Fruit fly (Drosophila melanogaster) whole organism, embryonic: ENCODE measurements around the gene CG32301.

Experiments used
- Bteb2 ChIP-seq: fragments of 200-800 bp; sonication (Bioruptor generic); optimal IDR thresholded peaks from 2 replicates; lab custom pipeline; 2016; ENCODE audit warnings: missing biosample characterization, missing genetic modification characterization
- CG10147 ChIP-seq: fragments of 200-800 bp; sonication (Bioruptor generic); optimal IDR thresholded peaks from 2 replicates; lab custom pipeline; 2019; ENCODE audit warnings: missing biosample characterization, mild to moderate bottlenecking, missing genetic modification characterization, moderate library complexity
- CG10543 ChIP-seq: fragments of 200-800 bp; sonication (Bioruptor generic); optimal IDR thresholded peaks from 3 replicates; lab custom pipeline; 2017; ENCODE audit warnings: missing biosample characterization, mild to moderate bottlenecking, missing genetic modification characterization, moderate library complexity
- CG12104 ChIP-seq: fragments of 200-800 bp; sonication (Bioruptor generic); optimal IDR thresholded peaks from 3 replicates; lab custom pipeline; 2016; ENCODE audit warnings: missing biosample characterization, missing genetic modification characterization
- CG12155 ChIP-seq: fragments of 200-800 bp; sonication (Bioruptor generic); optimal IDR thresholded peaks from 3 replicates; lab custom pipeline; 2016; ENCODE audit warnings: missing biosample characterization, missing genetic modification characterization
- CG12219 ChIP-seq: fragments of 200-800 bp; sonication (Bioruptor generic); optimal IDR thresholded peaks from 3 replicates; lab custom pipeline; 2018; ENCODE audit warnings: missing biosample characterization, mild to moderate bottlenecking, missing genetic modification characterization
- CG13287 ChIP-seq: fragments of 200-800 bp; sonication (Bioruptor generic); IDR thresholded peaks from 2 replicates; pipeline ENCODE4 v1.3.6; 2022; ENCODE audit warnings: missing biosample characterization, missing genetic modification characterization; ENCODE audit not compliant: partially characterized antibody
- CG17829 ChIP-seq: fragments of 200-800 bp; optimal IDR thresholded peaks from 2 replicates; lab custom pipeline; 2019; ENCODE audit warnings: missing biosample characterization, mild to moderate bottlenecking, missing genetic modification characterization, moderate library complexity
- CG18011 ChIP-seq: fragments of 200-800 bp; sonication (Bioruptor generic); optimal IDR thresholded peaks from 2 replicates; lab custom pipeline; 2017; ENCODE audit warnings: missing biosample characterization, missing genetic modification characterization, mild to moderate bottlenecking, moderate library complexity, missing genotype
- CG18764 ChIP-seq: fragments of 200-800 bp; sonication (Bioruptor generic); optimal IDR thresholded peaks from 3 replicates; lab custom pipeline; 2016; ENCODE audit warnings: missing biosample characterization, missing genetic modification characterization
- CG31224 ChIP-seq: fragments of 200-800 bp; sonication (Bioruptor generic); IDR thresholded peaks from 2 replicates; pipeline ENCODE4 v1.3.6; 2022; ENCODE audit warnings: missing biosample characterization, missing genetic modification characterization
- CG4820 ChIP-seq: fragments of 200-800 bp; sonication (Bioruptor generic); optimal IDR thresholded peaks from 3 replicates; lab custom pipeline; 2016; ENCODE audit warnings: missing biosample characterization, missing genetic modification characterization
- CG4854 ChIP-seq: fragments of 200-800 bp; sonication (Bioruptor generic); optimal IDR thresholded peaks from 2 replicates; lab custom pipeline; 2016; ENCODE audit warnings: missing biosample characterization, missing genetic modification characterization, inconsistent platforms
- CG6654 ChIP-seq: fragments of 200-800 bp; sonication (Bioruptor generic); optimal IDR thresholded peaks from 2 replicates; lab custom pipeline; 2017; ENCODE audit warnings: missing biosample characterization, mild to moderate bottlenecking, missing genetic modification characterization
- CG6683 ChIP-seq: fragments of 200-800 bp; sonication (Bioruptor generic); optimal IDR thresholded peaks from 2 replicates; lab custom pipeline; 2017; ENCODE audit warnings: missing biosample characterization, mild to moderate bottlenecking, missing genetic modification characterization, missing genetic modification reagents
- CG8089 ChIP-seq: fragments of 200-800 bp; sonication (Bioruptor generic); optimal IDR thresholded peaks from 3 replicates; lab custom pipeline; 2016; ENCODE audit warnings: missing biosample characterization, missing genetic modification characterization
- Camta ChIP-seq: fragments of 200-800 bp; sonication (Bioruptor generic); optimal IDR thresholded peaks from 2 replicates; lab custom pipeline; 2016; ENCODE audit warnings: missing biosample characterization, missing genetic modification characterization
- CoRest ChIP-seq: fragments of 200-800 bp; sonication (Bioruptor generic); optimal IDR thresholded peaks from 3 replicates; lab custom pipeline; 2018; ENCODE audit warnings: missing biosample characterization, mild to moderate bottlenecking, missing genetic modification characterization, moderate library complexity
- D19B ChIP-seq: fragments of 200-800 bp; sonication (Bioruptor generic); optimal IDR thresholded peaks from 2 replicates; lab custom pipeline; 2017; ENCODE audit warnings: missing biosample characterization, mild to moderate bottlenecking, missing genetic modification characterization
- Dip2 ChIP-seq: fragments of 200-800 bp; sonication (Bioruptor generic); IDR thresholded peaks from 2 replicates; pipeline ENCODE4 v1.3.6; 2022; ENCODE audit warnings: missing biosample characterization, missing genetic modification characterization
- HLH3B ChIP-seq: fragments of 200-800 bp; sonication (Bioruptor generic); IDR thresholded peaks from 2 replicates; pipeline ENCODE4 v1.3.6; 2022; ENCODE audit warnings: missing biosample characterization, missing genetic modification characterization
- HLH54F ChIP-seq: fragments of 200-800 bp; sonication (Bioruptor generic); optimal IDR thresholded peaks from 3 replicates; lab custom pipeline; 2016; ENCODE audit warnings: missing biosample characterization, missing genetic modification characterization
- HLHmδ ChIP-seq: fragments of 200-800 bp; sonication (Bioruptor generic); optimal IDR thresholded peaks from 2 replicates; lab custom pipeline; 2018; ENCODE audit warnings: missing biosample characterization, mild to moderate bottlenecking, missing genetic modification characterization, moderate library complexity
- Hey ChIP-seq: fragments of 200-800 bp; sonication (Bioruptor generic); optimal IDR thresholded peaks from 3 replicates; lab custom pipeline; 2018; ENCODE audit warnings: missing biosample characterization, mild to moderate bottlenecking, missing genetic modification characterization
- Hmx ChIP-seq: fragments of 200-800 bp; sonication (Bioruptor generic); optimal IDR thresholded peaks from 2 replicates; lab custom pipeline; 2016; ENCODE audit warnings: missing biosample characterization, missing genetic modification characterization
- MBD-R2 ChIP-seq: fragments of 200-800 bp; sonication (Bioruptor generic); IDR thresholded peaks from 2 replicates; pipeline ENCODE4 v1.3.6; 2022; ENCODE audit warnings: missing biosample characterization, missing genetic modification characterization
- Mad ChIP-seq: fragments of 200-800 bp; sonication (Bioruptor generic); optimal IDR thresholded peaks from 2 replicates; lab custom pipeline; 2016; ENCODE audit warnings: missing biosample characterization, missing genetic modification characterization
- Max ChIP-seq: fragments of 200-800 bp; sonication (Bioruptor generic); optimal IDR thresholded peaks from 2 replicates; lab custom pipeline; 2016; ENCODE audit warnings: missing biosample characterization, mild to moderate bottlenecking, missing genetic modification characterization
- Optix ChIP-seq: fragments of 200-800 bp; sonication (Bioruptor generic); IDR thresholded peaks from 3 replicates; pipeline ENCODE4 v1.3.6; 2022; ENCODE audit warnings: missing biosample characterization, missing genetic modification characterization
- Rfx ChIP-seq: fragments of 200-800 bp; sonication (Bioruptor generic); IDR thresholded peaks from 2 replicates; pipeline ENCODE4 v1.3.6; 2022; ENCODE audit warnings: missing biosample characterization, missing genetic modification characterization
- Trl ChIP-seq, 3 experiments: fragments of >200 bp in 2 of 3; fragments of 200-800 bp in 1 of 3; sonication (Bioruptor generic) in 1 of 3; optimal IDR thresholded peaks; 2 replicates in 1 of 3; 3 replicates in 2 of 3; lab custom pipeline; 2016 to 2017; ENCODE audit warnings: missing biosample characterization in 1 of 3, missing genetic modification characterization in 1 of 3
- YL-1 ChIP-seq: fragments of 200-800 bp; sonication (Bioruptor generic); optimal IDR thresholded peaks from 3 replicates; lab custom pipeline; 2017; ENCODE audit warnings: missing biosample characterization, mild to moderate bottlenecking, missing genetic modification characterization
- bigmax ChIP-seq: fragments of 200-800 bp; sonication (Bioruptor generic); optimal IDR thresholded peaks from 2 replicates; lab custom pipeline; 2018; ENCODE audit warnings: missing biosample characterization, mild to moderate bottlenecking, missing genetic modification characterization
- bowl ChIP-seq: fragments of 200-800 bp; sonication (Bioruptor generic); IDR thresholded peaks from 2 replicates; pipeline ENCODE4 v1.3.6; 2022; ENCODE audit warnings: missing biosample characterization, missing genetic modification characterization
- bsh ChIP-seq, 2 experiments: fragments of 200-800 bp; sonication (Bioruptor generic); optimal IDR thresholded peaks; 2 replicates each; lab custom pipeline; 2017 to 2018; ENCODE audit warnings: mild to moderate bottlenecking in 2 of 2, missing biosample characterization in 2 of 2, missing genetic modification characterization in 2 of 2, moderate library complexity in 1 of 2
- caup ChIP-seq: fragments of 200-800 bp; sonication (Bioruptor generic); optimal IDR thresholded peaks from 3 replicates; lab custom pipeline; 2017; ENCODE audit warnings: missing biosample characterization, mild to moderate bottlenecking, missing genetic modification characterization, moderate library complexity; ENCODE audit not compliant: severe bottlenecking
- dm ChIP-seq: fragments of 200-800 bp; sonication (Bioruptor generic); optimal IDR thresholded peaks from 3 replicates; lab custom pipeline; 2016; ENCODE audit warnings: missing biosample characterization, missing genetic modification characterization
- ewg ChIP-seq: fragments of 200-800 bp; sonication (Bioruptor generic); optimal IDR thresholded peaks from 3 replicates; lab custom pipeline; 2017; ENCODE audit warnings: mild to moderate bottlenecking, missing biosample characterization, missing genetic modification reagents, missing genetic modification characterization
- ken ChIP-seq: fragments of 200-800 bp; sonication (Bioruptor generic); IDR thresholded peaks from 3 replicates; pipeline ENCODE4 v1.3.6; 2022; ENCODE audit warnings: missing biosample characterization, missing genetic modification characterization
- kni ChIP-seq: fragments of 200-800 bp; sonication (Bioruptor generic); optimal IDR thresholded peaks from 3 replicates; lab custom pipeline; 2017; ENCODE audit warnings: mild to moderate bottlenecking, missing biosample characterization, missing genetic modification reagents, missing genetic modification characterization
- lbe ChIP-seq: fragments of 200-800 bp; sonication (Bioruptor generic); optimal IDR thresholded peaks from 2 replicates; lab custom pipeline; 2016; ENCODE audit warnings: missing biosample characterization, mild to moderate bottlenecking, missing genetic modification characterization
- pan ChIP-seq, 4 experiments: fragments of >200 bp in 3 of 4; fragments of 200-800 bp in 1 of 4; sonication (Bioruptor generic) in 1 of 4; optimal IDR thresholded peaks in 3 of 4; IDR thresholded peaks in 1 of 4; 2 replicates each; pipeline versions ENCODE4 v1.3.6 to Lab custom; 2017 to 2022; ENCODE audit warnings: missing biosample characterization in 2 of 4, missing genetic modification characterization in 2 of 4, mixed read lengths in 1 of 4
- pzg ChIP-seq: fragments of 200-800 bp; sonication (Bioruptor generic); optimal IDR thresholded peaks from 3 replicates; lab custom pipeline; 2018; ENCODE audit warnings: missing biosample characterization, mild to moderate bottlenecking, missing genetic modification characterization, moderate library complexity
- sd ChIP-seq: fragments of 200-800 bp; sonication (Bioruptor generic); optimal IDR thresholded peaks from 3 replicates; lab custom pipeline; 2018; ENCODE audit warnings: missing biosample characterization, mild to moderate bottlenecking, missing genetic modification characterization, moderate library complexity
- sima ChIP-seq: fragments of 200-800 bp; sonication (Bioruptor generic); optimal IDR thresholded peaks from 2 replicates; lab custom pipeline; 2016; ENCODE audit warnings: missing biosample characterization, missing genetic modification characterization
- sob ChIP-seq: fragments of 200-800 bp; sonication (Bioruptor generic); IDR thresholded peaks from 2 replicates; pipeline ENCODE4 v1.3.6; 2022; ENCODE audit warnings: missing biosample characterization, missing genetic modification characterization
- ssp ChIP-seq: fragments of 200-800 bp; sonication (Bioruptor generic); IDR thresholded peaks from 2 replicates; pipeline ENCODE4 v1.3.6; 2022; ENCODE audit warnings: missing biosample characterization, missing genetic modification characterization
- trem ChIP-seq: fragments of 200-800 bp; optimal IDR thresholded peaks from 3 replicates; lab custom pipeline; 2019; ENCODE audit warnings: missing biosample characterization, mild to moderate bottlenecking, missing genetic modification characterization, moderate library complexity
- yki ChIP-seq: fragments of >200 bp; optimal IDR thresholded peaks from 3 replicates; lab custom pipeline; 2018
- z ChIP-seq: fragments of 200-800 bp; sonication (Bioruptor generic); IDR thresholded peaks from 3 replicates; pipeline ENCODE4 v1.3.6; 2022; ENCODE audit warnings: missing biosample characterization, missing genetic modification characterization

CG32301 gene

DNA sequence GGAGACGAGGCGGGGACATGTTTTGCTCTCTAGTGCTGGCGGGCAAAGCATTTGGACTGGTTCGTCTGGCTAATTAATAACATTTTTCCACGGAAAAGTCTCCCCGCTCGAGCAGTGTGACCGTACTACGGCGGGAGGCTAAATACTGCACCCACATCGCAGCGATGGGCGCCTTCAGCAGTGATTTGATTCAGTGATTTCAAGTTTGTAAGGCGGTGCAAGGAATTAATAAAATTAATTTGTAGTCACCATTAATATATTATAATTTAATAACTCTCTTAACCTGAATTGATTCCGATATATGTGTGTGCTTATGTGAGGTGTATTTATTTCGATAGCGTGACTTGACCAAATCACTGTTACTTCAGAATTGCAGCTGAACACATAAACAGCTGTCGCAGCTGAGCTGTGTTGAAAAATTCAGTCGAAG lies 18.3 kb downstream of the CG32301 start, which contains the start of the genes oxt and CG13807 (continued):
- TF ChIP-seq Hey (tag; lab: Kevin White, UChicago) (peak; percentile 44), ewg (peak; percentile 80), pzg (GFP tag; lab: Kevin White, UChicago) (peak; percentile 58), CoRest (tag; lab: Kevin White, UChicago) (peak; percentile 94), YL-1 (GFP tag; lab: Kevin White, UChicago) (peak; percentile 87), HLH54F (peak; percentile 58), CG12155 (GFP tag; lab: Kevin White, UChicago) (peak; percentile 84), CG10543 (GFP tag; lab: Kevin White, UChicago) (peak; percentile 90), CG17829 (tag; lab: Kevin White, UChicago) (peak; percentile 92), MBD-R2 (peak; percentile 97), bowl (GFP tag; lab: Robert Waterston, UW) (no peak; the same call in 1 of the 2 replicates), CG18764 (peak; percentile 68), bigmax (GFP tag; lab: Kevin White, UChicago) (no peak), CG4854 (GFP tag; lab: Kevin White, UChicago) (peak; percentile 53), Dip2 (GFP tag; lab: Robert Waterston, UW) (0 out of 2 replicates have a peak, but pooled peaks have one; percentile 19), D19B (GFP tag; lab: Kevin White, UChicago) (peak; percentile 66), bsh (GFP tag; optimal IDR thresholded peaks at IDR 0.05; lab: Kevin White, UChicago) (peak in 1 of 2 experiments; percentile 89), Mad (GFP tag; lab: Kevin White, UChicago) (peak; percentile 75), sd (tag; lab: Kevin White, UChicago) (peak; percentile 79), pan (optimal IDR thresholded peaks at IDR 0.05; lab: Kevin White, UChicago) (no peak), pan (GFP tag; optimal IDR thresholded peaks at IDR 0.05 in 1 of 2, IDR thresholded peaks at IDR 0.05 in 1 of 2) (peak in 1 of 2 experiments; percentile 94), ken (GFP tag; lab: Robert Waterston, UW) (peak; percentile 92), HLH3B (peak; percentile 82), CG6654 (GFP tag; lab: Kevin White, UChicago) (peak; percentile 60), CG18011 (GFP tag; lab: Kevin White, UChicago) (peak; percentile 82), CG12219 (GFP tag; lab: Kevin White, UChicago) (peak; percentile 75), CG31224 (peak; percentile 77), Max (GFP tag; lab: Kevin White, UChicago) (peak; percentile 88), sob (peak; percentile 89), Trl (optimal IDR thresholded peaks at IDR 0.05; lab: Kevin White, UChicago) (no peak), Trl (GFP tag; optimal IDR thresholded peaks at IDR 0.05; lab: Kevin White, UChicago) (peak; percentile 58), Optix (peak; percentile 75), CG13287 (GFP tag; lab: Robert Waterston, UW) (peak; percentile 62), dm (GFP tag; lab: Kevin White, UChicago) (no peak), z (GFP tag; lab: Robert Waterston, UW) (no peak), CG10147 (GFP tag; lab: Kevin White, UChicago) (peak; percentile 80), CG8089 (GFP tag; lab: Kevin White, UChicago) (no peak), Camta (GFP tag; lab: Kevin White, UChicago) (peak; percentile 67), HLHmδ (GFP tag; lab: Kevin White, UChicago) (no peak), Bteb2 (GFP tag; lab: Kevin White, UChicago) (peak; percentile 45), kni (GFP tag; lab: Kevin White, UChicago) (no peak), Rfx (GFP tag; lab: Robert Waterston, UW) (peak; percentile 93), sima (no peak), CG12104 (GFP tag; lab: Kevin White, UChicago) (peak; percentile 80), Hmx (no peak), CG4820 (GFP tag; lab: Kevin White, UChicago) (peak; percentile 82), caup (GFP tag; lab: Kevin White, UChicago) (peak; percentile 85), yki (lab: Kevin White, UChicago) (no peak), lbe (GFP tag; lab: Kevin White, UChicago) (no peak), CG6683 (GFP tag; lab: Kevin White, UChicago) (peak; percentile 70), trem (tag; lab: Kevin White, UChicago) (peak; percentile 88), ssp (peak; percentile 82)
